Worm (Caenorhabditis elegans) whole organism, L4 larva: Measurements from ENCODE around the gene fbxb-50.
A peak's percentile ranks its signal among the peaks of the same experiment; 100 is the strongest.
"Not testable (repeated sequence)": the region's sequence is repeated elsewhere in the genome, so short reads cannot be mapped to it uniquely, and the experiment has no call there.

ENCODE experiments used
- F10B5.3 ChIP-seq: sonication (generic microtip); optimal IDR thresholded peaks from 2 replicates; lab custom pipeline; 2016; ENCODE audit warnings: mild to moderate bottlenecking, missing genetic modification characterization, missing compliant biosample characterization
- F26F4.8 ChIP-seq: fragments of 200-800 bp; sonication (Bioruptor generic); conservative IDR thresholded peaks from 2 replicates; pipeline ENCODE4 v1.3.6; 2022; ENCODE audit warnings: missing genetic modification characterization, missing compliant biosample characterization
- F37D6.2 ChIP-seq: sonication (generic microtip); optimal IDR thresholded peaks from 2 replicates; lab custom pipeline; 2016; ENCODE audit warnings: mild to moderate bottlenecking, missing genetic modification characterization, missing compliant biosample characterization
- Y105C5A.15 ChIP-seq: fragments of 200-800 bp; sonication (Bioruptor generic); IDR thresholded peaks from 2 replicates; pipeline ENCODE4 v1.3.6; 2022; ENCODE audit warnings: missing genetic modification characterization, missing compliant biosample characterization
- Y48G9A.11 ChIP-seq: fragments of 200-800 bp; sonication (Bioruptor generic); IDR thresholded peaks from 2 replicates; pipeline ENCODE4 v1.3.6; 2022; ENCODE audit warnings: missing genetic modification reagents, missing genetic modification characterization, missing compliant biosample characterization
- Y75B8A.6 ChIP-seq: fragments of 200-800 bp; sonication (Bioruptor generic); IDR thresholded peaks from 2 replicates; pipeline ENCODE4 v1.3.6; 2022; ENCODE audit warnings: missing genetic modification reagents, missing genetic modification characterization, missing compliant biosample characterization
- aha-1 ChIP-seq: fragments of 150-350 bp; peaks from one replicate; lab custom pipeline; 2014; ENCODE audit warnings: missing biosample characterization, missing genetic modification characterization
- ceh-20 ChIP-seq: fragments of 200-800 bp; sonication (Bioruptor generic); IDR thresholded peaks from 2 replicates; pipeline ENCODE4 v1.3.6; 2022; ENCODE audit warnings: missing genetic modification reagents, missing genetic modification characterization, missing compliant biosample characterization
- ceh-62 ChIP-seq: sonication (generic microtip); optimal IDR thresholded peaks from 2 replicates; lab custom pipeline; 2017; ENCODE audit warnings: missing biosample characterization, missing genetic modification characterization
- ces-1 ChIP-seq: fragments of 150-350 bp; sonication (generic microtip); optimal IDR thresholded peaks from 4 replicates; lab custom pipeline; 2014; ENCODE audit warnings: missing biosample characterization, missing genetic modification reagents, missing genetic modification characterization
- cey-2 ChIP-seq: sonication (generic microtip); optimal IDR thresholded peaks from 3 replicates; lab custom pipeline; 2017; ENCODE audit warnings: missing genetic modification characterization, mild to moderate bottlenecking, missing compliant biosample characterization, antibody characterized with exemption, borderline replicate concordance; ENCODE audit not compliant: insufficient read depth
- ctbp-1 ChIP-seq: fragments of 200-800 bp; sonication (Bioruptor generic); IDR thresholded peaks from 2 replicates; pipeline ENCODE4 v1.3.6; 2022; ENCODE audit warnings: missing genetic modification reagents, missing genetic modification characterization, missing compliant biosample characterization
- daf-16 ChIP-seq, 3 experiments: sonication (generic microtip); optimal IDR thresholded peaks; 2 replicates each; lab custom pipeline; 2016 to 2017; ENCODE audit warnings: missing genetic modification characterization in 3 of 3, missing genetic modification reagents in 3 of 3, mild to moderate bottlenecking in 2 of 3, missing compliant biosample characterization in 2 of 3, missing biosample characterization in 1 of 3, moderate library complexity in 1 of 3
- daf-19 ChIP-seq: fragments of 200-800 bp; sonication (Bioruptor generic); conservative IDR thresholded peaks from 2 replicates; pipeline ENCODE4 v1.3.6; 2022; ENCODE audit warnings: missing genetic modification characterization, missing compliant biosample characterization
- dmd-6 ChIP-seq: fragments of 200-800 bp; sonication (Bioruptor generic); IDR thresholded peaks from 2 replicates; pipeline ENCODE4 v1.3.6; 2022; ENCODE audit warnings: missing genetic modification reagents, missing genetic modification characterization, missing compliant biosample characterization
- dmd-8 ChIP-seq: fragments of 200-800 bp; sonication (Bioruptor generic); IDR thresholded peaks from 2 replicates; pipeline ENCODE4 v1.3.6; 2022; ENCODE audit warnings: missing genetic modification characterization, missing compliant biosample characterization
- dmd-9 ChIP-seq: fragments of 200-800 bp; sonication (Bioruptor generic); IDR thresholded peaks from 2 replicates; pipeline ENCODE4 v1.3.6; 2022; ENCODE audit warnings: missing genetic modification reagents, missing genetic modification characterization, missing compliant biosample characterization
- dve-1 ChIP-seq: sonication (generic microtip); optimal IDR thresholded peaks from 2 replicates; lab custom pipeline; 2017; ENCODE audit warnings: antibody characterized with exemption, mild to moderate bottlenecking, missing genetic modification characterization, missing compliant biosample characterization; ENCODE audit not compliant: insufficient read depth
- egl-27 ChIP-seq: sonication (generic microtip); optimal IDR thresholded peaks from 3 replicates; lab custom pipeline; 2017; ENCODE audit warnings: missing biosample characterization, missing genetic modification reagents, missing genetic modification characterization
- fkh-10 ChIP-seq: fragments of 150-350 bp; optimal IDR thresholded peaks from 2 replicates; lab custom pipeline; 2014; ENCODE audit warnings: missing biosample characterization, missing genetic modification reagents, missing genetic modification characterization
- hif-1 ChIP-seq, 2 experiments: sonication (generic microtip); optimal IDR thresholded peaks; 2 replicates each; lab custom pipeline; 2016 to 2017; ENCODE audit warnings: missing compliant biosample characterization in 2 of 2, missing genetic modification characterization in 2 of 2, missing genetic modification reagents in 2 of 2, missing genotype in 2 of 2, mild to moderate bottlenecking in 1 of 2
- hmg-1.1 ChIP-seq: fragments of 200-800 bp; sonication (Bioruptor generic); IDR thresholded peaks from 2 replicates; pipeline ENCODE4 v1.3.6; 2022; ENCODE audit warnings: missing genetic modification reagents, missing genetic modification characterization, missing compliant biosample characterization
- lim-7 ChIP-seq: fragments of 200-800 bp; sonication (Bioruptor generic); IDR thresholded peaks from 2 replicates; pipeline ENCODE4 v1.3.6; 2022; ENCODE audit warnings: missing genetic modification characterization, missing compliant biosample characterization
- lin-1 ChIP-seq: fragments of 200-800 bp; sonication (Bioruptor generic); IDR thresholded peaks from 2 replicates; pipeline ENCODE4 v1.3.6; 2022; ENCODE audit warnings: missing genetic modification reagents, missing genetic modification characterization, missing compliant biosample characterization
- lin-13 ChIP-seq: fragments of 150-350 bp; optimal IDR thresholded peaks from 2 replicates; lab custom pipeline; 2014; ENCODE audit warnings: missing biosample characterization, missing genetic modification reagents, missing genetic modification characterization
- lin-38 ChIP-seq: fragments of 200-800 bp; sonication (Bioruptor generic); IDR thresholded peaks from 2 replicates; pipeline ENCODE4 v1.3.6; 2022; ENCODE audit warnings: missing genetic modification reagents, missing genetic modification characterization, missing compliant biosample characterization
- lir-3 ChIP-seq: sonication (generic microtip); optimal IDR thresholded peaks from 2 replicates; lab custom pipeline; 2016; ENCODE audit warnings: mild to moderate bottlenecking, missing genetic modification characterization, missing compliant biosample characterization
- mdt-29 ChIP-seq: fragments of 200-800 bp; sonication (Bioruptor generic); IDR thresholded peaks from 2 replicates; pipeline ENCODE4 v1.3.6; 2022; ENCODE audit warnings: missing genetic modification reagents, missing genetic modification characterization, missing compliant biosample characterization
- mep-1 ChIP-seq: fragments of 150-350 bp; sonication (generic microtip); optimal IDR thresholded peaks from 3 replicates; lab custom pipeline; 2014; ENCODE audit warnings: missing biosample characterization, missing genetic modification characterization
- mes-2 ChIP-seq: sonication (generic microtip); optimal IDR thresholded peaks from 2 replicates; lab custom pipeline; 2016; ENCODE audit warnings: missing genotype, mild to moderate bottlenecking, missing genetic modification characterization, missing compliant biosample characterization; ENCODE audit not compliant: poor library complexity, severe bottlenecking
- mxl-2 ChIP-seq: fragments of 200-800 bp; sonication (Bioruptor generic); conservative IDR thresholded peaks from 2 replicates; pipeline ENCODE4 v1.3.6; 2022; ENCODE audit warnings: missing genetic modification reagents, missing genetic modification characterization, missing compliant biosample characterization
- nhr-28 ChIP-seq: fragments of 150-350 bp; optimal IDR thresholded peaks from 2 replicates; lab custom pipeline; 2014; ENCODE audit warnings: missing biosample characterization, missing genetic modification characterization
- nhr-41 ChIP-seq: fragments of 200-800 bp; sonication (Bioruptor generic); IDR thresholded peaks from 2 replicates; pipeline ENCODE4 v1.3.6; 2022; ENCODE audit warnings: missing genetic modification reagents, missing genetic modification characterization, missing compliant biosample characterization
- nhr-6 ChIP-seq: fragments of 150-350 bp; optimal IDR thresholded peaks from 2 replicates; lab custom pipeline; 2014; ENCODE audit warnings: missing biosample characterization, missing genetic modification characterization
- saeg-2 ChIP-seq: fragments of 200-800 bp; sonication (Bioruptor generic); IDR thresholded peaks from 2 replicates; pipeline ENCODE4 v1.3.6; 2022; ENCODE audit warnings: missing genetic modification reagents, missing genetic modification characterization, missing compliant biosample characterization
- sdz-12 ChIP-seq: fragments of 200-800 bp; sonication (Bioruptor generic); optimal IDR thresholded peaks from 2 replicates; lab custom pipeline; 2018; ENCODE audit warnings: mild to moderate bottlenecking, missing genetic modification characterization, missing compliant biosample characterization
- snpc-1.2 ChIP-seq: fragments of 200-800 bp; sonication (Bioruptor generic); IDR thresholded peaks from 2 replicates; pipeline ENCODE4 v1.3.6; 2022; ENCODE audit warnings: missing genetic modification reagents, missing genetic modification characterization, missing compliant biosample characterization
- spr-1 ChIP-seq: sonication (generic microtip); optimal IDR thresholded peaks from 2 replicates; lab custom pipeline; 2016; ENCODE audit warnings: mild to moderate bottlenecking, missing genetic modification characterization, missing compliant biosample characterization
- tra-1 ChIP-seq: fragments of 200-800 bp; sonication (Bioruptor generic); IDR thresholded peaks from 2 replicates; pipeline ENCODE4 v1.3.6; 2022; ENCODE audit warnings: missing genetic modification reagents, missing genetic modification characterization, missing compliant biosample characterization
- zag-1 ChIP-seq: fragments of 150-350 bp; optimal IDR thresholded peaks from 2 replicates; lab custom pipeline; 2014; ENCODE audit warnings: missing biosample characterization, missing genetic modification characterization
- zfp-3 ChIP-seq: fragments of 200-800 bp; sonication (Bioruptor generic); conservative IDR thresholded peaks from 2 replicates; pipeline ENCODE4 v1.3.6; 2022; ENCODE audit warnings: missing genetic modification reagents, missing genetic modification characterization, missing compliant biosample characterization
- ztf-7 ChIP-seq: fragments of 150-350 bp; optimal IDR thresholded peaks from 2 replicates; lab custom pipeline; 2014; ENCODE audit warnings: missing biosample characterization, missing genetic modification characterization

fbxb-50 gene

ce11 chrII:1556217-1556616 lies at the start of gene fbxb-50, which contains the start of gene fbxb-54:
TSS of gene fbxb-50 (plus strand) at chrII:1556443.
TSS of gene fbxb-54 (minus strand) at chrII:1556317.
- not testable (repeated sequence) for TF ChIP-seq ces-1 (GFP tag; lab: Kevin White, UChicago); saeg-2 (GFP tag; lab: Robert Waterston, UW); fkh-10

- no peak for TF ChIP-seq ceh-62 (tag; lab: Kevin White, UChicago)
- no peak for TF ChIP-seq daf-16 (GFP tag; optimal IDR thresholded peaks at IDR 0.05; lab: Kevin White, UChicago)
- peak; percentile 52 for TF ChIP-seq daf-16 (tag; optimal IDR thresholded peaks at IDR 0.05; lab: Kevin White, UChicago)
- TF ChIP-seq ctbp-1 (GFP tag; lab: Robert Waterston, UW) = no peak
- TF ChIP-seq aha-1 (tag; lab: Kevin White, UChicago) = no peak
- peak; percentile 17 for TF ChIP-seq nhr-28 (tag; lab: Kevin White, UChicago)
Observed at ce11 chrII:1517354-1517753, 38.9 kb upstream of the fbxb-50 start, which contains the start of gene math-45. TSS of gene math-45 (minus strand) at chrII:1517454.

- TF ChIP-seq nhr-6 = no peak
Observed at ce11 chrII:1518914-1519313, 37.3 kb upstream of the fbxb-50 start, which contains the start of gene Y51H7BR.8. TSS of gene Y51H7BR.8 (plus strand) at chrII:1519214.

DNA sequence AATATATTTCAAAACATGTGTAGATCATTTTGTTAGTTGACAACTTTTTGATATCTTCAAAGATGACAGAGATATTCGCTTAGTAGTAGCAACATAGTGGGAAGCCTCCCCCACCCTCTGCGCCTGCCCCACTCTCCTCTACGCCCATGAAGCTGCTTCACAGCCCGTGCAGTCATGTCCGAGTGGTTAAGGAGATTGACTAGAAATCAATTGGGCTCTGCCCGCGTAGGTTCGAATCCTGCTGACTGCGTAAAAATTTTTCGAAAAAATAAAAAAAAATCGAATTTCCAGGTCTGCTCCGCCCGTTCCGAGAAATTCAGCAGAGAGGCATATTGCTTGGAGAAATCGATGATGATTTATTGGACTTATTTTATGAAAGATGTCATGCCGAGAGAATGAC lies 36.4 kb upstream of the fbxb-50 start:
- peak; percentile 54 for TF ChIP-seq lin-13 (GFP tag; lab: Kevin White, UChicago)
- 0 out of 2 replicates have a peak, but pooled peaks have one; percentile 37 for TF ChIP-seq mxl-2 (GFP tag; lab: Robert Waterston, UW)
- TF ChIP-seq ceh-20 (GFP tag; lab: Robert Waterston, UW) = 0 out of 2 replicates have a peak, but pooled peaks have one; percentile 52
- peak; percentile 37; the same call in 1 of the 2 replicates for TF ChIP-seq lin-1 (GFP tag; lab: Robert Waterston, UW)
- TF ChIP-seq nhr-41 (GFP tag; lab: Robert Waterston, UW) = 0 out of 2 replicates have a peak, but pooled peaks have one; percentile 41
- no peak for TF ChIP-seq lir-3 (tag; lab: Kevin White, UChicago)
- no peak; the same call in 1 of the 2 replicates for TF ChIP-seq lim-7 (GFP tag; lab: Robert Waterston, UW)
- TF ChIP-seq ceh-62 (tag; lab: Kevin White, UChicago) = no peak
- no peak for TF ChIP-seq zag-1 (tag; lab: Kevin White, UChicago)
- TF ChIP-seq Y75B8A.6 (GFP tag; lab: Robert Waterston, UW) = peak; percentile 60; the same call in 1 of the 2 replicates
- TF ChIP-seq F26F4.8 (GFP tag; lab: Robert Waterston, UW) = no peak
- peak; percentile 52; the same call in 1 of the 2 replicates for TF ChIP-seq snpc-1.2 (GFP tag; lab: Robert Waterston, UW)
- TF ChIP-seq ces-1 (GFP tag; lab: Kevin White, UChicago) = no peak
- TF ChIP-seq hmg-1.1 (GFP tag; lab: Robert Waterston, UW) = peak; percentile 88
- TF ChIP-seq F10B5.3 (tag; lab: Kevin White, UChicago) = peak; percentile 26
- TF ChIP-seq Y48G9A.11 (GFP tag; lab: Robert Waterston, UW) = peak; percentile 65; the same call in 1 of the 2 replicates
- TF ChIP-seq aha-1 (tag; lab: Kevin White, UChicago) = peak; percentile 42
- TF ChIP-seq dve-1 (tag; lab: Kevin White, UChicago) = peak; percentile 6
- TF ChIP-seq daf-19 (GFP tag; lab: Robert Waterston, UW) = no peak
- TF ChIP-seq dmd-6 (GFP tag; lab: Robert Waterston, UW) = peak; percentile 43
- TF ChIP-seq F37D6.2 (tag; lab: Kevin White, UChicago) = peak; percentile 37
- no peak for TF ChIP-seq mdt-29 (GFP tag; lab: Robert Waterston, UW)
- no peak for TF ChIP-seq saeg-2 (GFP tag; lab: Robert Waterston, UW)
- TF ChIP-seq Y105C5A.15 (GFP tag; lab: Robert Waterston, UW) = 0 out of 2 replicates have a peak, but pooled peaks have one; percentile 38
- TF ChIP-seq ztf-7 (tag; lab: Kevin White, UChicago) = peak; percentile 45
- TF ChIP-seq ctbp-1 (GFP tag; lab: Robert Waterston, UW) = peak; percentile 72
- 0 out of 2 replicates have a peak, but pooled peaks have one; percentile 64 for TF ChIP-seq zfp-3 (GFP tag; lab: Robert Waterston, UW)
- TF ChIP-seq tra-1 (GFP tag; lab: Robert Waterston, UW) = peak; percentile 65
- TF ChIP-seq sdz-12 (GFP tag; lab: Kevin White, UChicago) = no peak
- peak; percentile 80 for TF ChIP-seq mes-2 (tag; lab: Kevin White, UChicago)
- peak; percentile 49 for TF ChIP-seq mep-1 (tag; lab: Kevin White, UChicago)
- TF ChIP-seq egl-27 = no peak
- TF ChIP-seq spr-1 (tag; lab: Kevin White, UChicago) = peak; percentile 18
- TF ChIP-seq hif-1 (tag; optimal IDR thresholded peaks at IDR 0.05; lab: Kevin White, UChicago) = peak in 1 of 2 experiments; percentile 22
- peak; percentile 71; the same call in 1 of the 2 replicates for TF ChIP-seq lin-38 (GFP tag; lab: Robert Waterston, UW)
- peak; percentile 40; the same call in 1 of the 2 replicates for TF ChIP-seq dmd-9 (GFP tag; lab: Robert Waterston, UW)
- 0 out of 2 replicates have a peak, but pooled peaks have one; percentile 67 for TF ChIP-seq dmd-8 (GFP tag; lab: Robert Waterston, UW)
- TF ChIP-seq cey-2 = no peak
